Fruit fly (Drosophila melanogaster) whole organism: Measurements from ENCODE around the gene Rab9Db.

Experiments
- CG8478 ChIP-seq: fragments of >200 bp; optimal IDR thresholded peaks from 2 replicates; lab custom pipeline; 2018; ENCODE audit warnings: inconsistent platforms
- pan ChIP-seq: fragments of >200 bp; optimal IDR thresholded peaks from 2 replicates; lab custom pipeline; 2017
- usp ChIP-seq: fragments of >200 bp; optimal IDR thresholded peaks from 2 replicates; lab custom pipeline; 2017; ENCODE audit warnings: missing biosample characterization, missing genetic modification characterization, mixed read lengths

dm6 chrX:10602057-10602764 is 20.8 kb downstream of the Rab9Db start, which contains the start of gene CG1628:
- TF ChIP-seq usp (no peak), pan (lab: Kevin White, UChicago) (no peak), CG8478 (lab: Kevin White, UChicago) (no peak)
